Fruit fly (Drosophila melanogaster) whole organism, embryonic: ENCODE data around the gene abs.

Experiments
- Adf1 ChIP-seq: fragments of 200-800 bp; sonication (Bioruptor generic); IDR thresholded peaks from 2 replicates; pipeline ENCODE4 v1.3.6; 2022; ENCODE audit warnings: missing biosample characterization, missing genetic modification characterization
- CG11504 ChIP-seq: fragments of 200-800 bp; sonication (Bioruptor generic); optimal IDR thresholded peaks from 3 replicates; lab custom pipeline; 2019; ENCODE audit warnings: missing biosample characterization, mild to moderate bottlenecking, missing genetic modification characterization, moderate library complexity
- CG11723 ChIP-seq: fragments of 200-800 bp; sonication (Bioruptor generic); optimal IDR thresholded peaks from 2 replicates; lab custom pipeline; 2017; ENCODE audit warnings: missing biosample characterization, mild to moderate bottlenecking, missing genetic modification characterization
- CG12659 ChIP-seq: fragments of 200-800 bp; sonication (Bioruptor generic); optimal IDR thresholded peaks from 3 replicates; lab custom pipeline; 2017; ENCODE audit warnings: mild to moderate bottlenecking, missing biosample characterization, missing genetic modification reagents, missing genetic modification characterization
- CG13296 ChIP-seq: fragments of 200-800 bp; sonication (Bioruptor generic); optimal IDR thresholded peaks from 3 replicates; lab custom pipeline; 2018; ENCODE audit warnings: missing biosample characterization, mild to moderate bottlenecking, missing genetic modification characterization
- CG13894 ChIP-seq: fragments of 200-800 bp; sonication (Bioruptor generic); optimal IDR thresholded peaks from 3 replicates; lab custom pipeline; 2018; ENCODE audit warnings: missing biosample characterization, mild to moderate bottlenecking, missing genetic modification characterization, moderate library complexity
- CG14050 ChIP-seq: fragments of 200-800 bp; sonication (Bioruptor generic); IDR thresholded peaks from 3 replicates; pipeline ENCODE4 v1.3.6; 2022; ENCODE audit warnings: missing biosample characterization, missing genetic modification characterization
- CG14667 ChIP-seq: fragments of 200-800 bp; sonication (Bioruptor generic); IDR thresholded peaks from 2 replicates; pipeline ENCODE4 v1.3.6; 2022; ENCODE audit warnings: missing biosample characterization, missing genetic modification characterization
- CG16815 ChIP-seq: fragments of 200-800 bp; sonication (Bioruptor generic); optimal IDR thresholded peaks from 3 replicates; lab custom pipeline; 2017; ENCODE audit warnings: missing biosample characterization, mild to moderate bottlenecking, missing genetic modification characterization
- CG18262 ChIP-seq: fragments of 200-800 bp; optimal IDR thresholded peaks from 3 replicates; lab custom pipeline; 2019; ENCODE audit warnings: missing biosample characterization, mild to moderate bottlenecking, missing genetic modification characterization, moderate library complexity
- CG2712 ChIP-seq: fragments of 200-800 bp; optimal IDR thresholded peaks from 3 replicates; lab custom pipeline; 2019; ENCODE audit warnings: missing biosample characterization, mild to moderate bottlenecking, missing genetic modification characterization, moderate library complexity
- CG3838 ChIP-seq: fragments of 200-800 bp; sonication (Bioruptor generic); optimal IDR thresholded peaks from 3 replicates; lab custom pipeline; 2016; ENCODE audit warnings: missing biosample characterization, missing genetic modification characterization
- CG3847 ChIP-seq: fragments of 200-800 bp; sonication (Bioruptor generic); IDR thresholded peaks from 2 replicates; pipeline ENCODE4 v1.3.6; 2022; ENCODE audit warnings: missing biosample characterization, missing genetic modification characterization
- CG4328 ChIP-seq: fragments of 200-800 bp; sonication (Bioruptor generic); optimal IDR thresholded peaks from 3 replicates; lab custom pipeline; 2017; ENCODE audit warnings: missing biosample characterization, missing genetic modification reagents, missing genetic modification characterization
- CG5953 ChIP-seq: fragments of 200-800 bp; sonication (Bioruptor generic); IDR thresholded peaks from 2 replicates; pipeline ENCODE4 v1.3.6; 2022; ENCODE audit warnings: missing biosample characterization, missing genetic modification characterization
- CG7987 ChIP-seq: fragments of 200-800 bp; sonication (Bioruptor generic); optimal IDR thresholded peaks from 2 replicates; lab custom pipeline; 2018; ENCODE audit warnings: missing biosample characterization, mild to moderate bottlenecking, missing genetic modification characterization, moderate library complexity
- CG9876 ChIP-seq: fragments of 200-800 bp; sonication (Bioruptor generic); optimal IDR thresholded peaks from 2 replicates; lab custom pipeline; 2016; ENCODE audit warnings: missing biosample characterization, missing genetic modification characterization
- D19B ChIP-seq: fragments of 200-800 bp; sonication (Bioruptor generic); optimal IDR thresholded peaks from 2 replicates; lab custom pipeline; 2017; ENCODE audit warnings: missing biosample characterization, mild to moderate bottlenecking, missing genetic modification characterization
- Dek ChIP-seq: fragments of 200-800 bp; sonication (Bioruptor generic); optimal IDR thresholded peaks from 3 replicates; lab custom pipeline; 2019; ENCODE audit warnings: missing biosample characterization, mild to moderate bottlenecking, missing genetic modification characterization, moderate library complexity
- Dp ChIP-seq: fragments of 200-800 bp; sonication (Bioruptor generic); optimal IDR thresholded peaks from 2 replicates; lab custom pipeline; 2018; ENCODE audit warnings: missing biosample characterization, mild to moderate bottlenecking, missing genetic modification characterization, moderate library complexity
- ERR ChIP-seq: fragments of 200-800 bp; sonication (Bioruptor generic); optimal IDR thresholded peaks from 2 replicates; lab custom pipeline; 2016; ENCODE audit warnings: missing biosample characterization, missing genetic modification characterization
- Hr51 ChIP-seq, 2 experiments: fragments of 200-800 bp; sonication (Bioruptor generic); optimal IDR thresholded peaks; 2 replicates in 1 of 2; 3 replicates in 1 of 2; lab custom pipeline; 2016 to 2018; ENCODE audit warnings: missing biosample characterization in 2 of 2, missing genetic modification characterization in 2 of 2, mild to moderate bottlenecking in 1 of 2, moderate library complexity in 1 of 2
- Mad ChIP-seq: fragments of 200-800 bp; sonication (Bioruptor generic); optimal IDR thresholded peaks from 2 replicates; lab custom pipeline; 2016; ENCODE audit warnings: missing biosample characterization, missing genetic modification characterization
- Myb ChIP-seq: fragments of 200-800 bp; sonication (Bioruptor generic); optimal IDR thresholded peaks from 2 replicates; lab custom pipeline; 2016; ENCODE audit warnings: missing biosample characterization, missing genetic modification characterization
- NFAT ChIP-seq: fragments of 200-800 bp; sonication (Bioruptor generic); IDR thresholded peaks from 2 replicates; pipeline ENCODE4 v1.3.6; 2022; ENCODE audit warnings: missing biosample characterization, missing genetic modification characterization
- Scr ChIP-seq: fragments of 200-800 bp; sonication (Bioruptor generic); IDR thresholded peaks from 2 replicates; pipeline ENCODE4 v1.3.6; 2022; ENCODE audit warnings: missing biosample characterization, missing genetic modification characterization; ENCODE audit not compliant: partially characterized antibody
- Sox100B ChIP-seq: fragments of 200-800 bp; sonication (Bioruptor generic); optimal IDR thresholded peaks from 3 replicates; lab custom pipeline; 2018; ENCODE audit warnings: missing biosample characterization, mild to moderate bottlenecking, missing genetic modification characterization
- TFAM ChIP-seq: fragments of 200-800 bp; sonication (Bioruptor generic); optimal IDR thresholded peaks from 2 replicates; lab custom pipeline; 2017; ENCODE audit warnings: missing biosample characterization, missing genetic modification characterization, inconsistent platforms
- ac ChIP-seq: fragments of 200-800 bp; sonication (Bioruptor generic); optimal IDR thresholded peaks from 3 replicates; lab custom pipeline; 2017; ENCODE audit warnings: missing biosample characterization, mild to moderate bottlenecking, missing genetic modification characterization
- ap ChIP-seq: fragments of 200-800 bp; sonication (Bioruptor generic); IDR thresholded peaks from 2 replicates; pipeline ENCODE4 v1.3.6; 2022; ENCODE audit warnings: missing biosample characterization, missing genetic modification characterization
- bab2 ChIP-seq: fragments of 200-800 bp; sonication (Bioruptor generic); optimal IDR thresholded peaks from 2 replicates; lab custom pipeline; 2016; ENCODE audit warnings: missing biosample characterization, missing genetic modification characterization
- chif ChIP-seq, 2 experiments: fragments of 200-800 bp; sonication (Bioruptor generic); optimal IDR thresholded peaks; 3 replicates each; lab custom pipeline; 2016; ENCODE audit warnings: missing biosample characterization in 2 of 2, missing genetic modification characterization in 2 of 2
- chn ChIP-seq: fragments of 200-800 bp; sonication (Bioruptor generic); optimal IDR thresholded peaks from 2 replicates; lab custom pipeline; 2016; ENCODE audit warnings: missing biosample characterization, missing genetic modification characterization
- gcm2 ChIP-seq: fragments of 200-800 bp; sonication (Bioruptor generic); optimal IDR thresholded peaks from 2 replicates; lab custom pipeline; 2016; ENCODE audit warnings: missing biosample characterization, missing genetic modification characterization
- ham ChIP-seq: fragments of 200-800 bp; sonication (Bioruptor generic); IDR thresholded peaks from 2 replicates; pipeline ENCODE4 v1.3.6; 2022; ENCODE audit warnings: missing biosample characterization, missing genetic modification characterization
- her ChIP-seq: fragments of 200-800 bp; sonication (Bioruptor generic); optimal IDR thresholded peaks from 2 replicates; lab custom pipeline; 2016; ENCODE audit warnings: missing biosample characterization, missing genetic modification characterization
- knrl ChIP-seq: fragments of 200-800 bp; sonication (Bioruptor generic); IDR thresholded peaks from 3 replicates; pipeline ENCODE4 v1.3.6; 2022; ENCODE audit warnings: missing biosample characterization, missing genetic modification characterization; ENCODE audit not compliant: partially characterized antibody
- lmd ChIP-seq: fragments of 200-800 bp; sonication (Bioruptor generic); IDR thresholded peaks from 2 replicates; pipeline ENCODE4 v1.3.6; 2022; ENCODE audit warnings: missing biosample characterization, missing genetic modification characterization
- lola ChIP-seq, 3 experiments: fragments of >200 bp in 2 of 3; fragments of 200-800 bp in 1 of 3; sonication (Bioruptor generic) in 1 of 3; optimal IDR thresholded peaks; 2 replicates each; lab custom pipeline; 2017 to 2019; ENCODE audit warnings: missing biosample characterization in 3 of 3, missing genetic modification characterization in 3 of 3, mild to moderate bottlenecking in 1 of 3, moderate library complexity in 1 of 3
- nmo ChIP-seq: fragments of 200-800 bp; sonication (Bioruptor generic); optimal IDR thresholded peaks from 2 replicates; lab custom pipeline; 2018; ENCODE audit warnings: missing biosample characterization, mild to moderate bottlenecking, missing genetic modification characterization, moderate library complexity
- org-1 ChIP-seq: fragments of 200-800 bp; sonication (Bioruptor generic); optimal IDR thresholded peaks from 2 replicates; lab custom pipeline; 2017; ENCODE audit warnings: missing biosample characterization, missing genetic modification characterization
- pho ChIP-seq: fragments of 200-800 bp; sonication (Bioruptor generic); optimal IDR thresholded peaks from 2 replicates; lab custom pipeline; 2016; ENCODE audit warnings: missing biosample characterization, missing genetic modification characterization
- row ChIP-seq: fragments of 200-800 bp; sonication (Bioruptor generic); IDR thresholded peaks from 3 replicates; pipeline ENCODE4 v1.3.6; 2022; ENCODE audit warnings: missing biosample characterization, missing genetic modification characterization
- sens-2 ChIP-seq: fragments of 200-800 bp; sonication (Bioruptor generic); IDR thresholded peaks from 2 replicates; pipeline ENCODE4 v1.3.6; 2022; ENCODE audit warnings: missing biosample characterization, missing genetic modification characterization
- shn ChIP-seq: fragments of 200-800 bp; sonication (Bioruptor generic); optimal IDR thresholded peaks from 3 replicates; lab custom pipeline; 2016; ENCODE audit warnings: missing biosample characterization, missing genetic modification characterization
- slp2 ChIP-seq: fragments of 200-800 bp; sonication (Bioruptor generic); optimal IDR thresholded peaks from 2 replicates; lab custom pipeline; 2016; ENCODE audit warnings: missing biosample characterization, missing genetic modification characterization
- tap ChIP-seq: fragments of 200-800 bp; optimal IDR thresholded peaks from 3 replicates; lab custom pipeline; 2019; ENCODE audit warnings: missing biosample characterization, mild to moderate bottlenecking, missing genetic modification characterization, moderate library complexity
- tna ChIP-seq: fragments of 200-800 bp; sonication (Bioruptor generic); IDR thresholded peaks from 2 replicates; pipeline ENCODE4 v1.3.6; 2022; ENCODE audit warnings: missing biosample characterization, missing genetic modification characterization; ENCODE audit not compliant: partially characterized antibody

The abs gene

DNA sequence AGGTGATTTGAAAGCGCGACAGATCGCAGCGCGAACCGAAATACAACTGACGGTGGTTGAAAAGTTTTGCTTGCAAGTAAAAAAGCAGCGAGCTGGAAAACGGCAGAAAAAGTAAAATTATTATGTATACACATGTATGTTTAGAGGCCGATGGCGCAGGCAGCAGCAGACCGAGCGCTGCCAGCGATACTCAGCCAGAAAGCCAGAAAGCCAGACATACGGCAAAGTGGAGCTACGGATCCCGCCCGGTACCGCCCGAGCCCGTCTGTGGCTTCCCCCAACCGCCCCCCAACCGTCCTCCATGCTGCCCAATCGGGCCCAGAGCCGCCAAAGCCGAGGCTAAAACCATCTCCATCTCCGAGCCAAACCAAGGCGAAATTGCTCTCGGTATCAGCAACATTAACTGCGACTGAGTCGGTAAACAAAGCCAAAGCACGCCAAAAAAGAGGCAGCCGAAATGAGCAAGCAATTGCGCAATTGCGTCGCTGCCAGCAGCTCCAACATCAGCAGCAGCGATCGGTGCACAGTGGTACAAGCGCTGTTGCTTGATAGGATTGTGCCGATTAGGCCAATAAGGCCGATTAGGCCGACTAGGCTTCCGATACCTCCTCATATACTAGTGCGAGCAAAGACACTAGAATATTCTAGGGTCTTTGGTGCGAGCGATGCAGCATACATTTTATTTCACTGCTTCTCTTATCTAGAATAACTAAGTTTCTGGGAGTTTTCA, 17.4 kb upstream of the abs start, which contains the start of gene CG14636 (continued):
- TF ChIP-seq ERR (GFP tag; lab: Kevin White, UChicago): peak; percentile 18
- TF ChIP-seq CG13296 (GFP tag; lab: Kevin White, UChicago): peak; percentile 80
- no peak for TF ChIP-seq lola (GFP tag; optimal IDR thresholded peaks at IDR 0.05; lab: Kevin White, UChicago)
- TF ChIP-seq Dp (GFP tag; lab: Kevin White, UChicago): no peak
- TF ChIP-seq CG11723 (GFP tag; lab: Kevin White, UChicago): peak; percentile 46
- peak; percentile 70 for TF ChIP-seq Sox100B
- peak; percentile 85 for TF ChIP-seq Adf1 (GFP tag; lab: Robert Waterston, UW)
- peak; percentile 41; the same call in 2 of the 3 replicates for TF ChIP-seq knrl (GFP tag; lab: Robert Waterston, UW)
- peak; percentile 84 for TF ChIP-seq lmd
- peak; percentile 53 for TF ChIP-seq Myb
- TF ChIP-seq nmo (GFP tag; lab: Kevin White, UChicago): peak; percentile 43
- peak; percentile 74 for TF ChIP-seq slp2 (GFP tag; lab: Kevin White, UChicago)
- peak; percentile 80 for TF ChIP-seq her (GFP tag; lab: Kevin White, UChicago)
- TF ChIP-seq org-1 (GFP tag; lab: Kevin White, UChicago): peak; percentile 74
- TF ChIP-seq CG14667 (GFP tag; lab: Robert Waterston, UW): peak; percentile 70
- no peak for TF ChIP-seq ac
- peak; percentile 64 for TF ChIP-seq CG4328 (GFP tag; lab: Kevin White, UChicago)
- TF ChIP-seq CG2712 (tag; lab: Kevin White, UChicago): peak; percentile 43
- TF ChIP-seq gcm2 (GFP tag; lab: Kevin White, UChicago): peak; percentile 25
- TF ChIP-seq CG16815: peak; percentile 24
- TF ChIP-seq CG18262 (tag; lab: Kevin White, UChicago): peak; percentile 21
- TF ChIP-seq CG3847 (GFP tag; lab: Robert Waterston, UW): peak; percentile 75
- TF ChIP-seq pho (GFP tag; lab: Kevin White, UChicago): peak; percentile 62
- TF ChIP-seq CG3838: no peak
- TF ChIP-seq CG11504 (tag; lab: Kevin White, UChicago): peak; percentile 83
- TF ChIP-seq CG7987: no peak

DNA sequence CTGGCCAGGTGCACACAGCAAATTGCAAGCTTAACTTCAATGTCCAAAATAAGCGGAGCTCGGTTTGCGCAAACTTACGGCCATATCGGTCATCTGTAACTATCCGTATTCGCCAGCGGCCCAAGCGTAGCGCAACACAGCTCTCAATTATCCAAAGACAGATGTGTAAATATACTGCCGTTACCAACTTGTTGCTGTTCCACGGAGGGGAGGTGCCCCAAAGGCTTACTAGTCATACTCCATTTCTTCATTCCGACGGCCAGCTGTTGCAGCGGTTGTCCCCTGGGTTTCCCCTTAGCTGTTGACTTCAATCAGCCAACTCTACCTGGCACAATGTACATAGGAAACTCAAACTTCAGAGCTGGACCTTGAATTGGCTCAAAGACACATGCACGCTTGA, 12.8 kb upstream of the abs start, which contains the start of gene CG31516:
TSS of gene CG31516 (minus strand) at position 101 of the 400 bp plus-strand sequence.
- no peak for TF ChIP-seq shn (GFP tag; lab: Kevin White, UChicago)
- no peak for TF ChIP-seq her (GFP tag; lab: Kevin White, UChicago)
- no peak for TF ChIP-seq CG14050 (GFP tag; lab: Robert Waterston, UW)
- no peak for TF ChIP-seq Dek (tag; lab: Kevin White, UChicago)
- no peak for TF ChIP-seq chif (GFP tag; optimal IDR thresholded peaks at IDR 0.05; lab: Kevin White, UChicago)

DNA sequence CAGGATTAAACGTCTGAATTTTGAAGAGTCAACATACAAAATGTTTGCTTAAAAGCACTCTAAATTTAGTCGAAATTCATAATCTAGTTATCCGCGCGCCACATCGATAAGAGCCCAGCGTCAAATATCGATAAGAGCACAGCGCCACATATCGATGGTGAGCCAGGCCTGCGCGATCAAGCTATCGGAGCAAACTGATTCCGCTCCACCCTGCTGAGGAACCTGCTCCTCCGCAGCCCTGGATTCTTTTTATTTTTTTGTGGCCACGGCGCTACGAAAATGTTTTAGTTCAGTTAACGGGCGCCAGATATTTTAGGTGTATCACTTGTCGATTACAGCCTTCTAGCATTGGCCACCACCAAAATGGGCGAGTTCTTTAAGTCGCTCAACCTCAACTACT, 12.1 kb upstream of the abs start:
- TF ChIP-seq TFAM (GFP tag; lab: Kevin White, UChicago): no peak
- TF ChIP-seq CG5953 (GFP tag; lab: Robert Waterston, UW): no peak
- TF ChIP-seq tna (GFP tag; lab: Robert Waterston, UW): peak; percentile 97
- no peak for TF ChIP-seq CG13894 (tag; lab: Kevin White, UChicago)
- TF ChIP-seq row: peak; percentile 73
- peak in 1 of 2 experiments; percentile 44 for TF ChIP-seq Hr51 (GFP tag; optimal IDR thresholded peaks at IDR 0.05; lab: Kevin White, UChicago)
- no peak for TF ChIP-seq ham (GFP tag; lab: Robert Waterston, UW)
- no peak for TF ChIP-seq tap (tag; lab: Kevin White, UChicago)
- peak; percentile 25 for TF ChIP-seq chn (GFP tag; lab: Kevin White, UChicago)
- peak; percentile 31 for TF ChIP-seq Mad (GFP tag; lab: Kevin White, UChicago)
- TF ChIP-seq sens-2 (GFP tag; lab: Robert Waterston, UW): no peak
- TF ChIP-seq ap (GFP tag; lab: Robert Waterston, UW): no peak
- peak; percentile 13 for TF ChIP-seq bab2 (GFP tag; lab: Kevin White, UChicago)
- TF ChIP-seq D19B (GFP tag; lab: Kevin White, UChicago): no peak
- peak; percentile 8 for TF ChIP-seq CG9876 (GFP tag; lab: Kevin White, UChicago)
- peak; percentile 95 for TF ChIP-seq Scr (GFP tag; lab: Robert Waterston, UW)
- peak; percentile 53 for TF ChIP-seq NFAT (GFP tag; lab: Robert Waterston, UW)
- TF ChIP-seq CG12659 (GFP tag; lab: Kevin White, UChicago): peak; percentile 72
